Worm (Caenorhabditis elegans): ENCODE data around the gene F43C11.1.

ce11 chrII:2363673-2364072 lies 6.8 kb downstream of the F43C11.1 start, which contains the start of gene F43C11.11:
- TF ChIP-seq fos-1 (tag; optimal IDR thresholded peaks at IDR 0.05) (no peak), pha-4 (tag; optimal IDR thresholded peaks at IDR 0.05) (no peak), ama-1 (optimal IDR thresholded peaks at IDR 0.05) (no peak), nhr-76 (tag; optimal IDR thresholded peaks at IDR 0.05) (no peak), mdl-1 (tag; optimal IDR thresholded peaks at IDR 0.05) (no peak), unc-62 (GFP tag; optimal IDR thresholded peaks at IDR 0.05) (no peak)

Measured in whole organism, L3 larva.